Worm (Caenorhabditis elegans): ENCODE results near the gene nduv-3.
"Not testable (repeated sequence)": the region's sequence is repeated elsewhere in the genome, so short reads cannot be mapped to it uniquely, and the experiment has no call there.

ce11 chrIV:2674915-2675314 is 33.8 kb downstream of the nduv-3 start, which contains the start of gene gpx-4:
- not testable (repeated sequence) for TF ChIP-seq nhr-25, aly-2, nhr-28, nhr-11, tbx-2 (tag; optimal IDR thresholded peaks at IDR 0.05)

Data from whole organism, L3 larva.